Worm (Caenorhabditis elegans): ENCODE data around the gene R01E6.5.

ce11 chrX:13493762-13494161 lies 43.1 kb upstream of the R01E6.5 start:
- TF ChIP-seq W03F9.2 (tag; optimal IDR thresholded peaks at IDR 0.05) = no peak
- TF ChIP-seq him-1 (tag; optimal IDR thresholded peaks at IDR 0.05) = peak; percentile 17
- TF ChIP-seq dao-5 (tag; optimal IDR thresholded peaks at IDR 0.05) = no peak

Data from whole organism, L4/young adult.